Fruit fly (Drosophila melanogaster) Kc167 (cell line): ENCODE data around the gene CG32459.

Source experiments
- Myc ChIP-seq: fragments of >200 bp; optimal IDR thresholded peaks from 2 replicates; lab custom pipeline; 2017; ENCODE audit warnings: missing external identifiers
- Sin3A ChIP-seq: fragments of >200 bp; optimal IDR thresholded peaks from 2 replicates; lab custom pipeline; 2018; ENCODE audit warnings: missing external identifiers
- h ChIP-seq: fragments of >200 bp; optimal IDR thresholded peaks from 3 replicates; lab custom pipeline; 2018; ENCODE audit warnings: missing external identifiers
- insv ChIP-seq: fragments of >200 bp; optimal IDR thresholded peaks from 3 replicates; lab custom pipeline; 2018; ENCODE audit warnings: missing external identifiers
- psq ChIP-seq: fragments of >200 bp; optimal IDR thresholded peaks from 2 replicates; lab custom pipeline; 2017; ENCODE audit warnings: missing external identifiers
- ttk ChIP-seq: sonication (Bioruptor generic); optimal IDR thresholded peaks from 2 replicates; lab custom pipeline; 2017; ENCODE audit warnings: missing external identifiers

CG32459 gene

DNA sequence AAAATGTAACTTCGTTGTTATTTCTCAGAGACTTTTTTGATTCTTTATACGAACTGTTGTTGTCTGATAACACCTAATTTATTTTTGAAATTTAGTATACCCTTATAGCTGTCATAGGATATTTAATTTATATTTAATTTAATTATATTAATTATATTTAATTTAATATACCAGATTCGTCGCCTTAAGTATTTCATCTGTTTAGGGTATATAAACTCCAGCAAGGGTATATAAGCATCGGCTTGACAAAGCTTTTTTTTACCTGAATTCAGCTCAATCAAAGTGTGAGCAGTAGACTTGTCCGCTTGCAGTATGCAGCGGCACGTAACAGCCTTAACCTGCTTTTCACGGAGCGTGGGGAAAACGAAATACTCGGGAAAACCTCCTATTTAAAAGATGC lies 27.8 kb upstream of the CG32459 start:
- TF ChIP-seq Sin3A (lab: Kevin White, UChicago), result no peak

DNA sequence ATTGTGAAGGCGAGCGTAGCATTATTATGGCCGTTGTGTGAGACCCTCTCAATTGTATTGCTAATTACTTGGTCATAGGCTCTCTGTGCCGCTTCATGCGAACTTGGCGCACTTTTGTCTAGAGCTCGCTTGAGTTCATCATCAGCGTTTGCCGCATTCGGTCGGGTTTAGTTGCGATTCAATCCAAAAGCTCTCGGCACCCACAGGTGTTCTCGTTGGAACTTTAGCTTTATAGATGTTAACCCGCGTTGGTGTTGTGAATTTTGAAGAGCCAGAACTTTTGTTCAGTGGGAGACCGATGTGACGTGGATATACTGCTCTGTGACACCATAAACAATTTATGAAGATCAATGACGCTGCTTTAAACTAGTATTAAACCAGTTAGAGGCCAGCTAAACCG lies 25.1 kb upstream of the CG32459 start, which contains the start of gene slif:
TSS of gene slif (plus strand) at position 132 of the 400 bp plus-strand sequence.
- no peak for TF ChIP-seq Sin3A (lab: Kevin White, UChicago)
- TF ChIP-seq h (lab: Kevin White, UChicago), result no peak
- TF ChIP-seq ttk, result no peak
- no peak for TF ChIP-seq psq (lab: Kevin White, UChicago)
- TF ChIP-seq insv (lab: Kevin White, UChicago), result no peak
- TF ChIP-seq Myc, result no peak

DNA sequence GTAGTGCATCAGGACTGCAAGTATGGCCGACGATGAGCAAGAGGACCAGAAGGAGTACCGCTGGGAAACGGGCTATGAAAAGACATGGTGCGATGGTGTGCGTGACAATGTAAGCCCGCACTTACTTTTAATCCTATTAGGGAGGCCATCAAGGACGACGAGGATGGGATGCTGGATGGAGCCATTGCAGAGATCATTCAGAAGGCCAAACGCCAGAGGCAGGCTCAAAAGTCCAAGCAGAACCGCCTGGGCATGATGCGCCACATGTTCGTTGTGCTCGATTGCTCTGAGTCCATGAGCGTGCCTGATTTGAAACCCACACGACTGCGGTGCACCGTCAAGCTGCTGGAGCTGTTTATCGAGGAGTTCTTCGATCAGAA lies 23.5 kb upstream of the CG32459 start:
- TF ChIP-seq Sin3A (lab: Kevin White, UChicago) (no peak), psq (lab: Kevin White, UChicago) (no peak), Myc (no peak)

dm6 chr3L:22878723-22879343 lies 23.0 kb upstream of the CG32459 start, which contains the start of the genes Chro and Ssl1:
Gene Chro, minus strand, starts transcription at chr3L:22878984.
Gene Ssl1, plus strand, starts transcription at chr3L:22879089.
- TF ChIP-seq h (lab: Kevin White, UChicago), result no peak
- TF ChIP-seq insv (lab: Kevin White, UChicago), result no peak
- TF ChIP-seq ttk, result no peak
- TF ChIP-seq psq (lab: Kevin White, UChicago), result no peak
- TF ChIP-seq Myc, result no peak
- TF ChIP-seq Sin3A (lab: Kevin White, UChicago), result no peak

DNA sequence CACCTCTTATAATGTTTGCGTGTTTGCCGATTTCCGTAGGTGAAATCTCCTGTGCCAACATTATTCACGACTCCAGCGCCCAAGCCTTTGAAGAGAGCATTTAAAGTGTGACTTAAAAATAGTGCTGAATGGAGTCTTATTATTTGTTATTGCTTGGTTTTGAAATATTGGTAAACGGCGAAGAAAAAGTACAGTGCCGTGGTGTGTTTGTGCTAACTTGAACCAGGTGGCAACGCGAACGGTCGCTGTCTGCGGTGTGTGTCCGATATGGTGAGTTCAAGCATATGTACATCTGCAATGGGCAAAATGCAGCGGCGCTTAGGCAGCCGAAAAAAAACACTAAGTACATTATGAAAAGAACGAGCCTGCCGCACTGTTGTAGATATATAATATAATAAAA lies 22.1 kb upstream of the CG32459 start:
- no peak for TF ChIP-seq h (lab: Kevin White, UChicago)
- TF ChIP-seq insv (lab: Kevin White, UChicago), result no peak
- TF ChIP-seq ttk, result no peak
- no peak for TF ChIP-seq Sin3A (lab: Kevin White, UChicago)

dm6 chr3L:22871845-22872361 lies 16.0 kb upstream of the CG32459 start, which contains the start of the genes CG11109 and Arf1:
Gene CG11109, plus strand, starts transcription at chr3L:22872200.
Gene Arf1, minus strand, starts transcription at chr3L:22872231.
- TF ChIP-seq Sin3A (lab: Kevin White, UChicago) (no peak), h (lab: Kevin White, UChicago) (no peak), psq (lab: Kevin White, UChicago) (no peak), insv (lab: Kevin White, UChicago) (no peak), ttk (no peak), Myc (no peak)

DNA sequence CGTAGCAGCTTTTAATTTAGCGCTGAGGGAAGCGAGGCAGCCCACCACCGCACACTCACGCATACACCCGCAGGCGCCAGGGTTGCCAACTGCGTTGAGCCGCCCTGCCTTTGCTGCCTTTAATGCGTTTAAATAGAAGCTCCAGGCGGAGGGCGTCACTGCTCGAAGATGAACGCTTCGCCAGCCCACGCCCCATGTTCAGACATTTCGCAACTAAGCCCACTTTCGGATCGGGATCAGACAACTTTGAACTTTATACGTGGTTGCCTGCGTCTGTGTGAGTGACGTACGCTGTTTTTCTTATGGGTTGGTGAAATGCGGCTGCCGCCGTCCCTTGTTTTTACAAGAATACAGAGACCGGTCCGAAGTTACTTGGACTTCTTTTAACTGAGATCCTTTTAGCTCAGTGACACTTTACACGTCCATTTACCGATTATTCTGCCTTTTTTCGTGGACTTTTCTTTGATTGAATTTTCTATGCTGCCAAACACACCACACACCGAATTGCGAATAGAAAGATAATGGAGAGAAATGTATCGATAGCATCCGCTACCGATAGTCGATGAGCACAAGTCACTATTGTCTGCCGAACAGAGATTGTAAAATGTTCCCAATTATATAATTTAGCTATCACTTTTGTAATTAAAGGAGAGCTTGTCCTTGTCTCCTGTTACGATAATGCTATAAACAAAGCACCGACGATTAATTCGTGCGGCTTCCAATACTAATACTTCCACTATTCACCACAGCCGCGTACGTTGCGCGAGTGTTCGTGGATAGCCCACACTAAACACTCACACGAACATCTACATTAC lies 15.4 kb upstream of the CG32459 start:
- no peak for TF ChIP-seq insv (lab: Kevin White, UChicago)
- no peak for TF ChIP-seq ttk
- no peak for TF ChIP-seq h (lab: Kevin White, UChicago)
- no peak for TF ChIP-seq psq (lab: Kevin White, UChicago)
- no peak for TF ChIP-seq Myc
- no peak for TF ChIP-seq Sin3A (lab: Kevin White, UChicago)

DNA sequence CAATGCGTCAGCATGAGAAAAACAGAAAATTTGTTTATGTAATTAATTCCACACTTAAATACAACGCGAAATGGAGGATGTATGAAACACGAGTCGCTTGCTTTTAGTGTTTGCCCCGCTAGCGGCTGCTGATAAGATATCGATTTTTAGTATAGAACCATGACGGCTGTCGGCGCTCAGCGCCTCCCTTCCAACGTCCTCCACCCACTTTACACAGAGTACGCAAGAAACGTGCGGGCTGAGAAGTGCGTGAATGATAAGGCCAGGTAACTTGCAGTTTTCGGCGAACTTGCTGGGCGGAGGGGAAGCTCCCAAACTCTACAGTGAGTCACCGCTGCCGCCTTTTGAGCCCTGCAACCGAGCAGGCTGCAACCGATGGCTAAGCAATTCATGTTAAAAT lies 14.5 kb upstream of the CG32459 start:
- TF ChIP-seq psq (lab: Kevin White, UChicago) (no peak), Myc (no peak), Sin3A (lab: Kevin White, UChicago) (no peak), h (lab: Kevin White, UChicago) (no peak), insv (lab: Kevin White, UChicago) (no peak), ttk (no peak)

DNA sequence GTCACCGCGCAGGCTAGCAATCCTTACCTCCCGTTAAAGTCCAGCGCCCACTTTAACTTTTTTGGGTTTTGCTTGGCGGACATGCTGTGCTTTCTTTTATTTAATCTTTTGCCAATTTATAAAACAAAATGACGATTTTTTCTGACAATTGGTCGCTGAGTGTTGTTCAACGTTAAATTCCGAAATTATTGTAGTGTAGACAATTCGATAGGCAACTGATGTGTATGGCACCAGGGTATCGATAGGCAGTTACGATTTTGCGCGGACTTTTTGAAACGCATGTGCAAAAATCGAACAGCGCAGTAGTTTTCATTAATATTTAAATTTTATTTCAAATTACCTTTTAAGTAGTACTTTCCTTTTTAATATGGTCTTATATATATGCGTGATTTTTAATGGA lies 12.2 kb upstream of the CG32459 start, which contains the start of gene EMC4:
TSS of gene EMC4 (minus strand) at position 174 of the 400 bp plus-strand sequence.
- TF ChIP-seq psq (lab: Kevin White, UChicago) (no peak), h (lab: Kevin White, UChicago) (no peak), ttk (no peak), Myc (no peak), insv (lab: Kevin White, UChicago) (no peak), Sin3A (lab: Kevin White, UChicago) (no peak)

DNA sequence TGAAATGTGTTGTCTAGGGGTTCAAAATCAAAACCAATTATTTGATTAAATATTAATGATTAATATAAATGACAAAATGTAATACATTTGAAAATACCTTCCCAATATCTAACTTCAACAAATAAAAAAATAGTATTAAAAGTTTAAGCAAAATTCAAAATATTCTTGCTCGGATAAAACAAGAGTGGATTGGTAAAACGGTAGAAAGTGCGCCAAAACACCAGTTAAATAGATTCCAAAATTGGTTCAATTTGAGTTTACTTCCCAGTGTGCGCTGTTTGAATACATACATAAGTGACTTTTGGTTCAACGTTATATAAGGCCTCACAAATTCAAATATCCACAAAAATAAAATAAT lies 9.2 kb upstream of the CG32459 start:
- TF ChIP-seq h (lab: Kevin White, UChicago) (no peak), psq (lab: Kevin White, UChicago) (no peak), Myc (no peak), insv (lab: Kevin White, UChicago) (no peak), ttk (no peak), Sin3A (lab: Kevin White, UChicago) (no peak)

dm6 chr3L:22864254-22865060 lies 8.6 kb upstream of the CG32459 start, which contains the start of gene CG33170:
Gene CG33170, plus strand, starts transcription at chr3L:22864600.
- TF ChIP-seq insv (lab: Kevin White, UChicago) (no peak), ttk (no peak)
